Worm (Caenorhabditis elegans) whole organism, L3 larva: ENCODE measurements around the gene C18D11.9.
"Not testable (repeated sequence)": the region's sequence is repeated elsewhere in the genome, so short reads cannot be mapped to it uniquely, and the experiment has no call there.

Experiments used
- aly-2 ChIP-seq: fragments of 150-350 bp; optimal IDR thresholded peaks from 2 replicates; lab custom pipeline; 2014; ENCODE audit warnings: missing biosample characterization, missing genetic modification characterization
- daf-12 ChIP-seq: fragments of 150-350 bp; optimal IDR thresholded peaks from 2 replicates; lab custom pipeline; 2014; ENCODE audit warnings: missing biosample characterization, missing genetic modification reagents, missing genetic modification characterization
- egl-27 ChIP-seq: sonication (generic microtip); optimal IDR thresholded peaks from 4 replicates; lab custom pipeline; 2017; ENCODE audit warnings: missing biosample characterization, missing genetic modification reagents, missing genetic modification characterization
- fkh-2 ChIP-seq: fragments of 150-350 bp; optimal IDR thresholded peaks from 2 replicates; lab custom pipeline; 2014; ENCODE audit warnings: missing biosample characterization, missing genetic modification reagents, missing genetic modification characterization
- fos-1 ChIP-seq: fragments of 150-350 bp; optimal IDR thresholded peaks from 2 replicates; lab custom pipeline; 2014; ENCODE audit warnings: missing biosample characterization, missing genetic modification characterization
- jun-1 ChIP-seq: fragments of 150-350 bp; optimal IDR thresholded peaks from 2 replicates; lab custom pipeline; 2014; ENCODE audit warnings: missing biosample characterization, missing genetic modification reagents, missing genetic modification characterization
- mdl-1 ChIP-seq: fragments of 150-350 bp; optimal IDR thresholded peaks from 2 replicates; lab custom pipeline; 2014; ENCODE audit warnings: missing biosample characterization, missing genetic modification characterization
- nhr-237 ChIP-seq: fragments of 150-350 bp; optimal IDR thresholded peaks from 2 replicates; lab custom pipeline; 2014; ENCODE audit warnings: missing biosample characterization, missing genetic modification characterization
- snpc-4 ChIP-seq: fragments of 150-350 bp; optimal IDR thresholded peaks from 2 replicates; lab custom pipeline; 2014; ENCODE audit warnings: missing biosample characterization, missing genetic modification characterization
- unc-62 ChIP-seq: fragments of 150-350 bp; sonication (generic microtip); optimal IDR thresholded peaks from 4 replicates; lab custom pipeline; 2014; ENCODE audit warnings: missing biosample characterization, missing genetic modification reagents, missing genetic modification characterization

DNA sequence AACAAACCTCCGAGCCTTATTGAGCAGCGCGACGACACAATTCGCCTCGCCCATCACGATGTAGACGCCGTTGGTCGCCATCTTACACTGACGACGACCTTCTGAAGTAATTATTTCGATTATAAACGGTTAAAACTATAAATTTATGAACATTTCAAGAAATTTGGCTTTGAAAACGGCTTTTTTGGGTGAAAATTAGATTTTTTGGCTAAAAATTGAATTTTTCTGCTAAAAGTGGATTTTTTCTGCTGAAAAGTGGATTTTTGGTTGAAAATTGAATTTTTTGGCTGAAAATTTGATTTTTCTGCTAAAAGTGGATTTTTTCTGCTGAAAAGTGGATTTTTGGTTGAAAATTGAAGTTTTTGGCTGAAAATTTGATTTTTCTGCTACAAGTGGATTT, 35.3 kb upstream of the C18D11.9 start, which contains the start of gene gbf-1:
- not testable (repeated sequence) for TF ChIP-seq fkh-2 (tag; lab: Kevin White, UChicago); egl-27 (tag; lab: Kevin White, UChicago); fos-1; daf-12 (tag; lab: Kevin White, UChicago); nhr-237 (tag; lab: Kevin White, UChicago); aly-2; mdl-1 (tag; lab: Kevin White, UChicago); jun-1 (tag; lab: Kevin White, UChicago); unc-62; snpc-4 (tag; lab: Kevin White, UChicago)
